Fruit fly (Drosophila melanogaster): ENCODE data around the gene glec.

The glec gene

DNA sequence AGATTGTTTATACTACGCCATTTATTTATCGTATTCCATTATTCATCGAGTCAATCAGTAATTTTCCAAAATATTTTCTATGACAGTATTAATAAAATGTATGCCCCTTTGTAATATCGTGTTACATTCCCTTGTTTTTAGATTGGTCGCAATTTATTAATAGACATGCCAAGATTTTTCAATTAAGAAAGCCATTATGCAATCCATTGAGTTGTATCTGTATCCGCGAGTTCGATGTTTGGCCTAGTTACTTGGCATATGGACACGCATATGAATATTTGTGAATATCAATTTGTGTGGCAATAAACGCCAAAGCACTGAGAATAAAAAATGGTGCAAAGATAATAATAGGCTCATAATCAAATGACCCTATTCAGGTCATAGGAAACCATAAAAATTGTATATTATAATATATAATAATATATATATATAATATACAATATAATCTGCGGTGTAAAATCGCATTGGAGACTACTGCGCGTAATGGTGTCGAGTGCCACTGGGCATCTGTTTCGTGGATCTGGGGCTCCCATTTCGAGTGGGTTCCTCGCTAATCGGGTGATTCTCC, 7.8 kb upstream of the glec start (continued):
- TF ChIP-seq Hr51 (GFP tag; optimal IDR thresholded peaks at IDR 0.05) (peak in 1 of 2 experiments; percentile 64), gem (tag; optimal IDR thresholded peaks at IDR 0.05) (peak; percentile 24), CkIIα-i1 (GFP tag; IDR thresholded peaks at IDR 0.05) (no peak), hb (GFP tag; IDR thresholded peaks at IDR 0.05; ENCODE audit: partially characterized antibody) (no peak), HmgD (GFP tag; optimal IDR thresholded peaks at IDR 0.05) (no peak), az2 (GFP tag; optimal IDR thresholded peaks at IDR 0.05) (no peak), CG12299 (tag; optimal IDR thresholded peaks at IDR 0.05) (no peak), tgo (GFP tag; IDR thresholded peaks at IDR 0.05) (peak; percentile 30; the same call in 1 of the 3 replicates), hkb (optimal IDR thresholded peaks at IDR 0.05) (no peak), hkb (GFP tag; IDR thresholded peaks at IDR 0.05) (peak; percentile 20; the same call in 1 of the 2 replicates), pros (GFP tag; optimal IDR thresholded peaks at IDR 0.05) (no peak), CG18262 (tag; optimal IDR thresholded peaks at IDR 0.05) (peak; percentile 28), chif (GFP tag; optimal IDR thresholded peaks at IDR 0.05) (no peak), ind (GFP tag; optimal IDR thresholded peaks at IDR 0.05) (no peak), NC2β (GFP tag; optimal IDR thresholded peaks at IDR 0.05) (no peak), CG4282 (GFP tag; optimal IDR thresholded peaks at IDR 0.05) (no peak), PHDP (tag; optimal IDR thresholded peaks at IDR 0.05) (peak; percentile 22), Pdp1 (GFP tag; optimal IDR thresholded peaks at IDR 0.05) (peak in 1 of 2 experiments; percentile 79), CG7357 (GFP tag; IDR thresholded peaks at IDR 0.05) (no peak), Poxn (GFP tag; IDR thresholded peaks at IDR 0.05) (no peak), CG11560 (tag; IDR thresholded peaks at IDR 0.05) (no peak), pnt (GFP tag; optimal IDR thresholded peaks at IDR 0.05) (no peak), CG1603 (tag; optimal IDR thresholded peaks at IDR 0.05) (no peak), Fer1 (GFP tag; optimal IDR thresholded peaks at IDR 0.05) (no peak), CG12391 (tag; optimal IDR thresholded peaks at IDR 0.05) (peak; percentile 43), Xbp1 (GFP tag; optimal IDR thresholded peaks at IDR 0.05) (no peak), sisA (GFP tag; IDR thresholded peaks at IDR 0.05) (0 out of 2 replicates have a peak, but pooled peaks have one; percentile 7), tll (GFP tag; optimal IDR thresholded peaks at IDR 0.05) (no peak), eyg (GFP tag; optimal IDR thresholded peaks at IDR 0.05) (no peak), esg (GFP tag; conservative IDR thresholded peaks at IDR 0.05) (no peak), ab (GFP tag; optimal IDR thresholded peaks at IDR 0.05) (no peak), Max (GFP tag; optimal IDR thresholded peaks at IDR 0.05) (no peak), ci (GFP tag; IDR thresholded peaks at IDR 0.05) (peak; percentile 52; the same call in 1 of the 3 replicates), CG11504 (tag; optimal IDR thresholded peaks at IDR 0.05) (peak; percentile 34), lmd (GFP tag; IDR thresholded peaks at IDR 0.05) (peak; percentile 14; the same call in 1 of the 2 replicates), CG16815 (GFP tag; optimal IDR thresholded peaks at IDR 0.05) (no peak), Kr (GFP tag; optimal IDR thresholded peaks at IDR 0.05) (peak; percentile 16), Rfx (GFP tag; IDR thresholded peaks at IDR 0.05) (0 out of 2 replicates have a peak, but pooled peaks have one; percentile 7), CG17829 (tag; optimal IDR thresholded peaks at IDR 0.05) (peak; percentile 4), kni (GFP tag; optimal IDR thresholded peaks at IDR 0.05) (no peak), CG2678 (tag; optimal IDR thresholded peaks at IDR 0.05) (peak; percentile 38), CG4820 (GFP tag; optimal IDR thresholded peaks at IDR 0.05) (no peak), bigmax (GFP tag; optimal IDR thresholded peaks at IDR 0.05) (no peak), MTF-1 (GFP tag; optimal IDR thresholded peaks at IDR 0.05; ENCODE audit: borderline replicate concordance) (no peak), Sox102F (GFP tag; optimal IDR thresholded peaks at IDR 0.05) (peak; percentile 57), Rx (GFP tag; IDR thresholded peaks at IDR 0.05) (no peak), Dip2 (GFP tag; IDR thresholded peaks at IDR 0.05) (no peak), bowl (GFP tag; IDR thresholded peaks at IDR 0.05) (peak; percentile 33; the same call in 1 of the 2 replicates), HLH54F (GFP tag; optimal IDR thresholded peaks at IDR 0.05) (no peak), HLHmδ (GFP tag; optimal IDR thresholded peaks at IDR 0.05) (no peak)
